Worm (Caenorhabditis elegans) whole organism, mixed stage, embryonic: ENCODE results near the gene F12A10.1.

Source experiments
- M03D4.4 ChIP-seq: sonication (generic microtip); optimal IDR thresholded peaks from 2 replicates; lab custom pipeline; 2017; ENCODE audit warnings: mild to moderate bottlenecking, missing genetic modification characterization, missing compliant biosample characterization
- bed-3 ChIP-seq: fragments of 200-800 bp; sonication (Bioruptor generic); optimal IDR thresholded peaks from 3 replicates; lab custom pipeline; 2018; ENCODE audit warnings: mild to moderate bottlenecking, missing genetic modification characterization, moderate library complexity, missing compliant biosample characterization
- blmp-1 ChIP-seq: fragments of 150-350 bp; optimal IDR thresholded peaks from 2 replicates; lab custom pipeline; 2014; ENCODE audit warnings: missing biosample characterization, missing genetic modification characterization
- ceh-39 ChIP-seq: fragments of 150-350 bp; optimal IDR thresholded peaks from 2 replicates; lab custom pipeline; 2014; ENCODE audit warnings: missing biosample characterization, missing genetic modification characterization
- ceh-43 ChIP-seq: fragments of 200-800 bp; sonication (Bioruptor generic); optimal IDR thresholded peaks from 2 replicates; lab custom pipeline; 2018; ENCODE audit warnings: mild to moderate bottlenecking, missing genetic modification characterization, moderate library complexity, missing compliant biosample characterization
- ceh-83 ChIP-seq: fragments of 200-800 bp; sonication (Bioruptor generic); optimal IDR thresholded peaks from 2 replicates; lab custom pipeline; 2018; ENCODE audit warnings: mild to moderate bottlenecking, missing genetic modification characterization, missing compliant biosample characterization
- ces-1 ChIP-seq: fragments of 150-350 bp; optimal IDR thresholded peaks from 2 replicates; lab custom pipeline; 2014; ENCODE audit warnings: missing biosample characterization, missing genetic modification reagents, missing genetic modification characterization
- cnd-1 ChIP-seq: fragments of 200-800 bp; sonication (Bioruptor generic); optimal IDR thresholded peaks from 2 replicates; lab custom pipeline; 2018; ENCODE audit warnings: mild to moderate bottlenecking, missing genetic modification characterization, missing compliant biosample characterization
- drap-1 ChIP-seq: fragments of 200-800 bp; sonication (Bioruptor generic); optimal IDR thresholded peaks from 3 replicates; lab custom pipeline; 2018; ENCODE audit warnings: mild to moderate bottlenecking, missing genetic modification characterization, missing compliant biosample characterization
- elt-1 ChIP-seq: sonication (generic microtip); optimal IDR thresholded peaks from 2 replicates; lab custom pipeline; 2017; ENCODE audit warnings: missing genetic modification characterization, mild to moderate bottlenecking, missing compliant biosample characterization, antibody characterized with exemption, moderate library complexity, borderline replicate concordance; ENCODE audit not compliant: insufficient read depth
- elt-3 ChIP-seq: fragments of 150-350 bp; optimal IDR thresholded peaks from 2 replicates; lab custom pipeline; 2014; ENCODE audit warnings: missing biosample characterization, missing genetic modification characterization
- hlh-1 ChIP-seq: fragments of 150-350 bp; optimal IDR thresholded peaks from 2 replicates; lab custom pipeline; 2014; ENCODE audit warnings: missing biosample characterization, missing genetic modification reagents, missing genetic modification characterization
- lin-13 ChIP-seq: fragments of 150-350 bp; optimal IDR thresholded peaks from 2 replicates; lab custom pipeline; 2014; ENCODE audit warnings: missing biosample characterization, missing genetic modification characterization
- lin-32 ChIP-seq: fragments of 200-800 bp; sonication (Bioruptor generic); optimal IDR thresholded peaks from 2 replicates; lab custom pipeline; 2018; ENCODE audit warnings: mild to moderate bottlenecking, missing genetic modification characterization, missing compliant biosample characterization
- mab-5 ChIP-seq: fragments of 150-350 bp; optimal IDR thresholded peaks from 2 replicates; lab custom pipeline; 2014; ENCODE audit warnings: missing biosample characterization, missing genetic modification characterization
- mep-1 ChIP-seq: fragments of 150-350 bp; optimal IDR thresholded peaks from 2 replicates; lab custom pipeline; 2017; ENCODE audit warnings: missing biosample characterization, missing genetic modification reagents, missing genetic modification characterization, inconsistent platforms
- mls-2 ChIP-seq: sonication (generic microtip); optimal IDR thresholded peaks from 2 replicates; lab custom pipeline; 2016; ENCODE audit warnings: mild to moderate bottlenecking, missing genetic modification characterization, moderate library complexity, missing compliant biosample characterization
- nhr-12 ChIP-seq: fragments of 150-350 bp; optimal IDR thresholded peaks from 2 replicates; lab custom pipeline; 2014; ENCODE audit warnings: missing biosample characterization, missing genetic modification characterization
- nhr-2 ChIP-seq: fragments of 150-350 bp; optimal IDR thresholded peaks from 2 replicates; lab custom pipeline; 2014; ENCODE audit warnings: missing biosample characterization, missing genetic modification characterization
- nhr-237 ChIP-seq: fragments of 150-350 bp; optimal IDR thresholded peaks from 2 replicates; lab custom pipeline; 2014; ENCODE audit warnings: missing biosample characterization, missing genetic modification characterization
- nhr-28 ChIP-seq: fragments of 150-350 bp; optimal IDR thresholded peaks from 2 replicates; lab custom pipeline; 2014; ENCODE audit warnings: missing biosample characterization, missing genetic modification characterization
- pha-4 ChIP-seq: fragments of 150-350 bp; optimal IDR thresholded peaks from 2 replicates; lab custom pipeline; 2018; ENCODE audit warnings: missing biosample characterization, missing genetic modification reagents, missing genetic modification characterization
- sem-2 ChIP-seq: fragments of 200-800 bp; sonication (Bioruptor generic); optimal IDR thresholded peaks from 2 replicates; lab custom pipeline; 2018; ENCODE audit warnings: mild to moderate bottlenecking, missing genetic modification characterization, missing compliant biosample characterization
- snpc-4 ChIP-seq: fragments of 150-350 bp; optimal IDR thresholded peaks from 2 replicates; lab custom pipeline; 2014; ENCODE audit warnings: missing biosample characterization, missing genetic modification characterization
- sptf-1 ChIP-seq: sonication (generic microtip); optimal IDR thresholded peaks from 2 replicates; lab custom pipeline; 2017; ENCODE audit warnings: mild to moderate bottlenecking, missing genetic modification characterization, moderate library complexity, missing compliant biosample characterization
- tbx-8 ChIP-seq: fragments of 200-800 bp; sonication (Bioruptor generic); optimal IDR thresholded peaks from 2 replicates; lab custom pipeline; 2018; ENCODE audit warnings: mild to moderate bottlenecking, missing genetic modification characterization, moderate library complexity, missing compliant biosample characterization
- unc-120 ChIP-seq: sonication (generic microtip); optimal IDR thresholded peaks from 2 replicates; lab custom pipeline; 2017; ENCODE audit warnings: missing genetic modification characterization, missing compliant biosample characterization; ENCODE audit not compliant: poor library complexity, severe bottlenecking
- unc-39 ChIP-seq: fragments of 150-350 bp; optimal IDR thresholded peaks from 2 replicates; lab custom pipeline; 2014; ENCODE audit warnings: missing biosample characterization, missing genetic modification characterization
- unc-62 ChIP-seq: fragments of 150-350 bp; optimal IDR thresholded peaks from 2 replicates; lab custom pipeline; 2014; ENCODE audit warnings: missing biosample characterization, missing genetic modification reagents, missing genetic modification characterization
- zip-8 ChIP-seq: fragments of 150-350 bp; optimal IDR thresholded peaks from 2 replicates; lab custom pipeline; 2014; ENCODE audit warnings: missing biosample characterization, missing genetic modification characterization
- ztf-11 ChIP-seq: fragments of 150-350 bp; optimal IDR thresholded peaks from 2 replicates; lab custom pipeline; 2014; ENCODE audit warnings: missing biosample characterization, missing genetic modification characterization

The F12A10.1 gene

ce11 chrII:5481982-5482381 lies 14.4 kb upstream of the F12A10.1 start, which contains the start of gene cal-8:
Gene cal-8 (minus strand): TSS chrII:5482041.
- TF ChIP-seq snpc-4 (tag; lab: Kevin White, UChicago) = no peak
- no peak for TF ChIP-seq lin-32 (GFP tag; lab: Kevin White, UChicago)
- TF ChIP-seq M03D4.4 = no peak
- TF ChIP-seq bed-3 (GFP tag; lab: Kevin White, UChicago) = no peak
- TF ChIP-seq ceh-43 (GFP tag; lab: Kevin White, UChicago) = no peak
- no peak for TF ChIP-seq pha-4 (tag; lab: Kevin White, UChicago)
- no peak for TF ChIP-seq mep-1
- no peak for TF ChIP-seq unc-39 (tag; lab: Kevin White, UChicago)
- TF ChIP-seq drap-1 (GFP tag; lab: Kevin White, UChicago) = no peak
- TF ChIP-seq mab-5 (tag; lab: Kevin White, UChicago) = no peak
- TF ChIP-seq sem-2 (GFP tag; lab: Kevin White, UChicago) = no peak
- TF ChIP-seq unc-62 (GFP tag; lab: Kevin White, UChicago) = no peak

ce11 chrII:5487844-5488243 lies 8.5 kb upstream of the F12A10.1 start, which contains the start of gene nep-5:
Gene nep-5 (plus strand): TSS chrII:5488144.
- TF ChIP-seq nhr-237 (tag; lab: Kevin White, UChicago) = no peak
- TF ChIP-seq ceh-43 (GFP tag; lab: Kevin White, UChicago) = no peak
- TF ChIP-seq nhr-12 (tag; lab: Kevin White, UChicago) = no peak
- TF ChIP-seq sptf-1 (tag; lab: Kevin White, UChicago) = no peak
- no peak for TF ChIP-seq snpc-4 (tag; lab: Kevin White, UChicago)
- TF ChIP-seq elt-1 = no peak
- TF ChIP-seq hlh-1 (tag; lab: Kevin White, UChicago) = no peak
- TF ChIP-seq zip-8 (tag; lab: Kevin White, UChicago) = no peak
- TF ChIP-seq ceh-83 (GFP tag; lab: Kevin White, UChicago) = no peak
- TF ChIP-seq lin-32 (GFP tag; lab: Kevin White, UChicago) = no peak
- TF ChIP-seq mls-2 (tag; lab: Kevin White, UChicago) = no peak
- no peak for TF ChIP-seq unc-120 (tag; lab: Kevin White, UChicago)
- TF ChIP-seq bed-3 (GFP tag; lab: Kevin White, UChicago) = no peak
- TF ChIP-seq cnd-1 (tag; lab: Kevin White, UChicago) = no peak
- no peak for TF ChIP-seq M03D4.4
- TF ChIP-seq lin-13 (tag; lab: Kevin White, UChicago) = no peak
- TF ChIP-seq ceh-39 = no peak

- TF ChIP-seq ceh-39 (no peak), nhr-2 (tag; lab: Kevin White, UChicago) (no peak), cnd-1 (tag; lab: Kevin White, UChicago) (no peak), bed-3 (GFP tag; lab: Kevin White, UChicago) (no peak), zip-8 (tag; lab: Kevin White, UChicago) (no peak), nhr-12 (tag; lab: Kevin White, UChicago) (no peak)
Measured at ce11 chrII:5494405-5494804, 1.9 kb upstream of the F12A10.1 start, which contains the start of gene F12A10.6. Gene F12A10.6 (minus strand): TSS chrII:5494505.

ce11 chrII:5497541-5497940 lies 1.2 kb downstream of the F12A10.1 start:
- TF ChIP-seq mep-1 (no peak), ceh-39 (no peak), ceh-83 (GFP tag; lab: Kevin White, UChicago) (no peak)

- TF ChIP-seq elt-3 = no peak
- no peak for TF ChIP-seq snpc-4 (tag; lab: Kevin White, UChicago)
- TF ChIP-seq drap-1 (GFP tag; lab: Kevin White, UChicago) = no peak
- no peak for TF ChIP-seq ces-1
Measured at ce11 chrII:5498156-5498739, 1.9 kb downstream of the F12A10.1 start, which contains the start of the genes suex-1 and F12A10.9. Gene suex-1 (minus strand): TSS chrII:5498256. Gene F12A10.9 (plus strand): TSS chrII:5498689.

ce11 chrII:5500470-5500869 lies 4.1 kb downstream of the F12A10.1 start, which contains the start of gene fzy-1:
Gene fzy-1 (plus strand): TSS chrII:5500770.
- TF ChIP-seq tbx-8 (GFP tag; lab: Kevin White, UChicago) (no peak), ztf-11 (tag; lab: Kevin White, UChicago) (no peak), sptf-1 (tag; lab: Kevin White, UChicago) (no peak), blmp-1 (tag; lab: Kevin White, UChicago) (no peak), elt-3 (no peak), unc-120 (tag; lab: Kevin White, UChicago) (no peak), M03D4.4 (no peak), nhr-28 (tag; lab: Kevin White, UChicago) (no peak), mep-1 (no peak), hlh-1 (tag; lab: Kevin White, UChicago) (no peak), elt-1 (no peak), lin-32 (GFP tag; lab: Kevin White, UChicago) (no peak), pha-4 (tag; lab: Kevin White, UChicago) (no peak)
